Fruit fly (Drosophila melanogaster): ENCODE results near the gene CG2930.

Gene CG2930

DNA sequence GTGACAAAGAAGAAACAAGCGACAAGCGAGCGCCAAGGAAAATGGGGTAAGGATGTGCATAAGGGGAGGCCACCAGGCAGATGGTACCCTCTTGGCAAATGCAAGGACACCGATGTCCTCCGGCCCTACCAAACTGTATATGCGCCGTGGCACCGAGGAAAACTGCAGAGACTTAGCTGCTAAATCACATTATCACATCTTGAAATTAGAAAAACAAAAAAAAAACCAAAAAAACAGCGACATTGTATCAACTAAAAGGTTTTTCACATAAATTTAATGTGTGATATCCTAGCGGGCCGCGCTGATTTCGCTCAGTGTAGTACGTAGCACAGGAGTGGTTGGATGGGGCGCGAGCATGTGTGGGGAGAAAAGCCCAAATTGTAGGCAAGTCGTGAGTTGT is 59.7 kb downstream of the CG2930 start (continued):
- TF ChIP-seq Rx (GFP tag; IDR thresholded peaks at IDR 0.05): no peak
- no peak for TF ChIP-seq ATbp (GFP tag; optimal IDR thresholded peaks at IDR 0.05)
- no peak for TF ChIP-seq pita (GFP tag; optimal IDR thresholded peaks at IDR 0.05)
- TF ChIP-seq CG17829 (tag; optimal IDR thresholded peaks at IDR 0.05): no peak
- TF ChIP-seq CG7839 (tag; optimal IDR thresholded peaks at IDR 0.05): peak; percentile 29
- TF ChIP-seq NFAT (GFP tag; IDR thresholded peaks at IDR 0.05): no peak
- TF ChIP-seq fd64A (GFP tag; optimal IDR thresholded peaks at IDR 0.05): no peak
- no peak for TF ChIP-seq Atf6 (GFP tag; IDR thresholded peaks at IDR 0.05)
- TF ChIP-seq sima (GFP tag; optimal IDR thresholded peaks at IDR 0.05): peak; percentile 17
- TF ChIP-seq gro (GFP tag; optimal IDR thresholded peaks at IDR 0.05): no peak
- TF ChIP-seq Med (GFP tag): peak; percentile 88
- TF ChIP-seq CG9817 (tag; optimal IDR thresholded peaks at IDR 0.05): no peak
- peak; percentile 94 for TF ChIP-seq Ets65A (GFP tag)
- TF ChIP-seq zen (tag; optimal IDR thresholded peaks at IDR 0.05): no peak
- peak; percentile 23 for TF ChIP-seq Fer1 (GFP tag; optimal IDR thresholded peaks at IDR 0.05)
- TF ChIP-seq ewg (GFP tag; optimal IDR thresholded peaks at IDR 0.05): no peak
- TF ChIP-seq E2f1 (GFP tag; IDR thresholded peaks at IDR 0.05): no peak
- TF ChIP-seq CG17802 (tag; optimal IDR thresholded peaks at IDR 0.05): no peak
- TF ChIP-seq kah (GFP tag; optimal IDR thresholded peaks at IDR 0.05): no peak
- TF ChIP-seq sisA (GFP tag; IDR thresholded peaks at IDR 0.05): peak; percentile 5; the same call in 1 of the 2 replicates
- no peak for TF ChIP-seq CG34422 (GFP tag; IDR thresholded peaks at IDR 0.05)
- peak; percentile 10 for TF ChIP-seq gem (tag; optimal IDR thresholded peaks at IDR 0.05)
- no peak for TF ChIP-seq B-H1 (GFP tag; IDR thresholded peaks at IDR 0.05)
- TF ChIP-seq ase (GFP tag; IDR thresholded peaks at IDR 0.05): no peak
- TF ChIP-seq CG18599 (GFP tag; optimal IDR thresholded peaks at IDR 0.05): peak; percentile 19
- TF ChIP-seq dmrt99B (tag; optimal IDR thresholded peaks at IDR 0.05): peak; percentile 25
- TF ChIP-seq Rfx (GFP tag; IDR thresholded peaks at IDR 0.05): 0 out of 2 replicates have a peak, but pooled peaks have one; percentile 20
- TF ChIP-seq esg (GFP tag; conservative IDR thresholded peaks at IDR 0.05): 0 out of 2 replicates have a peak, but pooled peaks have one; percentile 17
- 0 out of 3 replicates have a peak, but pooled peaks have one; percentile 12 for TF ChIP-seq row (GFP tag; IDR thresholded peaks at IDR 0.05)
- no peak for TF ChIP-seq Bteb2 (GFP tag; optimal IDR thresholded peaks at IDR 0.05)
- TF ChIP-seq CG3065 (GFP tag; optimal IDR thresholded peaks at IDR 0.05): no peak
- 0 out of 2 replicates have a peak, but pooled peaks have one; percentile 34 for TF ChIP-seq Drgx (GFP tag; IDR thresholded peaks at IDR 0.05)
- no peak for TF ChIP-seq HmgZ (tag; optimal IDR thresholded peaks at IDR 0.05)
- peak; percentile 20; the same call in 1 of the 2 replicates for TF ChIP-seq vvl (GFP tag; IDR thresholded peaks at IDR 0.05)
- TF ChIP-seq CG17361 (GFP tag; IDR thresholded peaks at IDR 0.05): no peak
- no peak for TF ChIP-seq Ravus (GFP tag; IDR thresholded peaks at IDR 0.05)
- no peak for TF ChIP-seq gce (GFP tag; IDR thresholded peaks at IDR 0.05)
- TF ChIP-seq HLH3B (GFP tag; IDR thresholded peaks at IDR 0.05): no peak

Data from whole organism, embryonic.